Fruit fly (Drosophila melanogaster) whole organism: ENCODE data around the gene CG8578.

Experiments
- CG8478 ChIP-seq: fragments of >200 bp; optimal IDR thresholded peaks from 2 replicates; lab custom pipeline; 2018; ENCODE audit warnings: inconsistent platforms
- psq ChIP-seq: fragments of >200 bp; optimal IDR thresholded peaks from 2 replicates; lab custom pipeline; 2017
- usp ChIP-seq: fragments of >200 bp; optimal IDR thresholded peaks from 2 replicates; lab custom pipeline; 2017; ENCODE audit warnings: missing biosample characterization, missing genetic modification characterization, mixed read lengths

dm6 chrX:15833957-15834356 lies 10.3 kb upstream of the CG8578 start:
- TF ChIP-seq CG8478, result no peak
- TF ChIP-seq psq, result no peak
- no peak for TF ChIP-seq usp (GFP tag; lab: Kevin White, UChicago)
